Fruit fly (Drosophila melanogaster): ENCODE data around the gene He.

- TF ChIP-seq usp (GFP tag; optimal IDR thresholded peaks at IDR 0.05) (no peak), EcR (GFP tag; optimal IDR thresholded peaks at IDR 0.05) (no peak)
These were observed 41.4 kb downstream of the He start, which contains the start of gene CG42711 for dm6 chr2L:13931318-13931717.

Measured in whole organism.